Fruit fly (Drosophila melanogaster): ENCODE data around the gene vri.

The vri gene

DNA sequence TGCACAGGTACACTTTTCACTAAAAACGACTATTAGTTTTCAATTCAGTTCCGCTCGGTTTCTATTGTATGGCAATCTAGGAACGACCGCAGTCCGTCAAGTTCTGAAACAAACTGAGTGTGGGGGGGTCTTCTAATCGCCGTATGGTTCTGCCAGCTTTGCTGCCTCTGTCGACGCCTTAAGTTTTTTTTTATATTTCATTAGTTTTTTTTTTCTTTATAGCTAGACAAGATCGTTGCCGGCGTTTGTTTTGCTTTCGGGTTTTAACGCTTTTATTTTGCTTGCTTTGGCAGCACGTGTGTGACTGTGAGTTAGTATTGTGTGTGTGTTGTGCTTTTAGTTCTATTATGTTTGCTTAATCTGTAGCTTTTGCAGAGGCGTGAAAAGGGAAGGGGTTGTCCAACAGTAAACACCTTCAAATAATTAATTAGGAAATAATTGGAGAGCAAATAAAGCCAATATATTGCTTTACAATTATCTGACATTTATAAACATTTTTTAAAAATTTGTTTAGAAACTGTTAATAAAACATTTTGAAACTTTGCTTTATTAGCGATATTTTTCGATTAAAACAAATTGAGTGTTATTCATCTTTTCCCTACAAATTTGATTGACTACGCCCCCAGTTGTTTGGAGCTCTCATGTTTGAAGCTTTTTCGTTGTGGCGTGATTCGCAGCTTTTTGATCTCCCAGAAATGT lies 53.5 kb downstream of the vri start, which contains the start of gene Acsf2 (continued):
- TF ChIP-seq CG1647 (GFP tag; optimal IDR thresholded peaks at IDR 0.05) (peak; percentile 91), Oaz (GFP tag; IDR thresholded peaks at IDR 0.05) (peak; percentile 91), CG14965 (GFP tag; optimal IDR thresholded peaks at IDR 0.05; ENCODE audit: borderline replicate concordance) (peak; percentile 41), Lim3 (GFP tag; IDR thresholded peaks at IDR 0.05) (no peak), Hr3 (GFP tag; optimal IDR thresholded peaks at IDR 0.05) (peak; percentile 93), CG10979 (tag; optimal IDR thresholded peaks at IDR 0.05) (peak; percentile 35), gsb (GFP tag; IDR thresholded peaks at IDR 0.05) (peak; percentile 97), CG12659 (GFP tag; optimal IDR thresholded peaks at IDR 0.05) (peak; percentile 98), Vsx1 (GFP tag; optimal IDR thresholded peaks at IDR 0.05) (peak; percentile 88), gem (tag; optimal IDR thresholded peaks at IDR 0.05) (peak; percentile 98), tll (GFP tag; optimal IDR thresholded peaks at IDR 0.05) (no peak), CG1529 (GFP tag; optimal IDR thresholded peaks at IDR 0.05) (peak; percentile 35), pan (optimal IDR thresholded peaks at IDR 0.05) (no peak), pan (GFP tag; optimal IDR thresholded peaks at IDR 0.05 in 1 of 2, IDR thresholded peaks at IDR 0.05 in 1 of 2) (peak in 1 of 2 experiments; percentile 97), CG9817 (tag; optimal IDR thresholded peaks at IDR 0.05) (peak; percentile 98), CG10321 (GFP tag; IDR thresholded peaks at IDR 0.05) (peak; percentile 71), Dfd (GFP tag; optimal IDR thresholded peaks at IDR 0.05) (no peak), CG7357 (GFP tag; IDR thresholded peaks at IDR 0.05) (peak; percentile 93), Spps (tag; optimal IDR thresholded peaks at IDR 0.05) (no peak), unpg (GFP tag; optimal IDR thresholded peaks at IDR 0.05) (peak; percentile 95), az2 (GFP tag; optimal IDR thresholded peaks at IDR 0.05) (peak; percentile 80), CG32772 (GFP tag; IDR thresholded peaks at IDR 0.05) (peak; percentile 90), PHDP (tag; optimal IDR thresholded peaks at IDR 0.05) (peak; percentile 98), Xrp1 (GFP tag; IDR thresholded peaks at IDR 0.05) (peak; percentile 86), bbx (GFP tag; IDR thresholded peaks at IDR 0.05; ENCODE audit: partially characterized antibody) (no peak), wor (GFP tag; IDR thresholded peaks at IDR 0.05) (peak; percentile 76), CG7745 (tag; optimal IDR thresholded peaks at IDR 0.05) (no peak), Six4 (GFP tag; optimal IDR thresholded peaks at IDR 0.05) (peak; percentile 83), Hr51 (GFP tag; optimal IDR thresholded peaks at IDR 0.05) (peak; percentile 95 to 97), pum (GFP tag; optimal IDR thresholded peaks at IDR 0.05) (peak; percentile 88), sc (optimal IDR thresholded peaks at IDR 0.05) (no peak), sc (GFP tag; optimal IDR thresholded peaks at IDR 0.05) (no peak), CG12942 (GFP tag; optimal IDR thresholded peaks at IDR 0.05) (peak; percentile 90), CG6765 (GFP tag; optimal IDR thresholded peaks at IDR 0.05) (peak; percentile 95), wek (GFP tag; optimal IDR thresholded peaks at IDR 0.05) (peak; percentile 5), yki (optimal IDR thresholded peaks at IDR 0.05) (no peak), CG4730 (GFP tag; IDR thresholded peaks at IDR 0.05) (peak; percentile 95), crol (GFP tag; IDR thresholded peaks at IDR 0.05) (peak; percentile 47), stwl (tag; optimal IDR thresholded peaks at IDR 0.05) (no peak), disco-r (GFP tag; optimal IDR thresholded peaks at IDR 0.05) (peak; percentile 87), en (GFP tag; optimal IDR thresholded peaks at IDR 0.05) (peak; percentile 79), cg (GFP tag; optimal IDR thresholded peaks at IDR 0.05) (peak; percentile 34), CG16813 (GFP tag; IDR thresholded peaks at IDR 0.05; ENCODE audit: partially characterized antibody) (no peak), HLHmδ (GFP tag; optimal IDR thresholded peaks at IDR 0.05) (no peak), ase (GFP tag; IDR thresholded peaks at IDR 0.05) (peak; percentile 84), CG17912 (GFP tag; optimal IDR thresholded peaks at IDR 0.05) (peak; percentile 41), CG12391 (tag; optimal IDR thresholded peaks at IDR 0.05) (peak; percentile 95), CG18619 (GFP tag; optimal IDR thresholded peaks at IDR 0.05) (peak; percentile 96), CG2116 (GFP tag; optimal IDR thresholded peaks at IDR 0.05) (peak; percentile 65), NC2β (GFP tag; optimal IDR thresholded peaks at IDR 0.05) (peak; percentile 75)

All from whole organism, embryonic.